Fruit fly (Drosophila melanogaster): ENCODE results near the gene DIP-delta.

DIP-delta gene

dm6 chr3L:5447087-5447486, 23.2 kb downstream of the DIP-delta start (continued):
- TF ChIP-seq dysf (GFP tag; IDR thresholded peaks at IDR 0.05) (no peak; the same call in 2 of the 3 replicates), btn (GFP tag; optimal IDR thresholded peaks at IDR 0.05) (peak; percentile 44), exex (tag; optimal IDR thresholded peaks at IDR 0.05) (peak; percentile 4), run (tag; optimal IDR thresholded peaks at IDR 0.05) (peak; percentile 56), Pdp1 (GFP tag; optimal IDR thresholded peaks at IDR 0.05) (peak in 1 of 2 experiments; percentile 33), Eip74EF (GFP tag; optimal IDR thresholded peaks at IDR 0.05) (no peak), CG7372 (GFP tag; IDR thresholded peaks at IDR 0.05) (no peak), crc (GFP tag; optimal IDR thresholded peaks at IDR 0.05) (no peak), CG14710 (tag; optimal IDR thresholded peaks at IDR 0.05) (no peak), Ravus (GFP tag; IDR thresholded peaks at IDR 0.05) (no peak; the same call in 1 of the 2 replicates), Opbp (GFP tag; IDR thresholded peaks at IDR 0.05; ENCODE audit: partially characterized antibody) (no peak), hth (optimal IDR thresholded peaks at IDR 0.05) (no peak), ssp (GFP tag; IDR thresholded peaks at IDR 0.05) (no peak), hbn (GFP tag; IDR thresholded peaks at IDR 0.05; ENCODE audit: partially characterized antibody) (no peak), CG8924 (tag; optimal IDR thresholded peaks at IDR 0.05) (no peak), CG18599 (GFP tag; optimal IDR thresholded peaks at IDR 0.05) (peak; percentile 74), CG17359 (tag; optimal IDR thresholded peaks at IDR 0.05) (peak; percentile 85), CG34224 (GFP tag; IDR thresholded peaks at IDR 0.05; ENCODE audit: partially characterized antibody) (no peak), B-H2 (GFP tag; optimal IDR thresholded peaks at IDR 0.05) (no peak), Dref (GFP tag; IDR thresholded peaks at IDR 0.05) (no peak), kay (GFP tag; optimal IDR thresholded peaks at IDR 0.05) (no peak), psq (GFP tag; optimal IDR thresholded peaks at IDR 0.05) (no peak), Jarid2 (GFP tag; optimal IDR thresholded peaks at IDR 0.05) (peak; percentile 52), CG15601 (tag; optimal IDR thresholded peaks at IDR 0.05) (peak; percentile 82), hkb (optimal IDR thresholded peaks at IDR 0.05) (no peak), hkb (GFP tag; IDR thresholded peaks at IDR 0.05) (no peak; the same call in 1 of the 2 replicates), CG11504 (tag; optimal IDR thresholded peaks at IDR 0.05) (peak; percentile 66), Atf6 (GFP tag; IDR thresholded peaks at IDR 0.05) (no peak), CG13424 (tag; optimal IDR thresholded peaks at IDR 0.05) (peak; percentile 63), CG4854 (GFP tag; optimal IDR thresholded peaks at IDR 0.05) (peak; percentile 58), sqz (GFP tag; optimal IDR thresholded peaks at IDR 0.05) (peak; percentile 57), sima (GFP tag; optimal IDR thresholded peaks at IDR 0.05) (no peak), CG4328 (GFP tag; optimal IDR thresholded peaks at IDR 0.05) (peak; percentile 62), CG6854 (GFP tag; optimal IDR thresholded peaks at IDR 0.05) (no peak), Dbx (GFP tag; IDR thresholded peaks at IDR 0.05) (no peak), CG2129 (GFP tag; IDR thresholded peaks at IDR 0.05; ENCODE audit: partially characterized antibody) (no peak), Atf3 (GFP tag; optimal IDR thresholded peaks at IDR 0.05) (no peak), ab (GFP tag; optimal IDR thresholded peaks at IDR 0.05) (no peak), CG7357 (GFP tag; IDR thresholded peaks at IDR 0.05) (no peak), fu2 (GFP tag; optimal IDR thresholded peaks at IDR 0.05) (no peak), Atf-2 (GFP tag; optimal IDR thresholded peaks at IDR 0.05) (peak; percentile 14), Dek (tag; optimal IDR thresholded peaks at IDR 0.05) (no peak), CG10543 (GFP tag; optimal IDR thresholded peaks at IDR 0.05) (peak; percentile 42), HLHmδ (GFP tag; optimal IDR thresholded peaks at IDR 0.05) (peak; percentile 53), pho (GFP tag; optimal IDR thresholded peaks at IDR 0.05) (no peak), lmd (GFP tag; IDR thresholded peaks at IDR 0.05) (0 out of 2 replicates have a peak, but pooled peaks have one; percentile 8), HLH3B (GFP tag; IDR thresholded peaks at IDR 0.05) (peak; percentile 71; the same call in 1 of the 2 replicates), sens-2 (GFP tag; IDR thresholded peaks at IDR 0.05) (0 out of 2 replicates have a peak, but pooled peaks have one; percentile 34), CG17186 (GFP tag; optimal IDR thresholded peaks at IDR 0.05) (peak; percentile 67), CG11247 (GFP tag; IDR thresholded peaks at IDR 0.05) (peak; percentile 38; the same call in 1 of the 2 replicates), Sox100B (GFP tag; optimal IDR thresholded peaks at IDR 0.05) (peak; percentile 69)

All from whole organism, embryonic.